Fruit fly (Drosophila melanogaster): ENCODE measurements around the gene Pi4KIIIalpha.

DNA sequence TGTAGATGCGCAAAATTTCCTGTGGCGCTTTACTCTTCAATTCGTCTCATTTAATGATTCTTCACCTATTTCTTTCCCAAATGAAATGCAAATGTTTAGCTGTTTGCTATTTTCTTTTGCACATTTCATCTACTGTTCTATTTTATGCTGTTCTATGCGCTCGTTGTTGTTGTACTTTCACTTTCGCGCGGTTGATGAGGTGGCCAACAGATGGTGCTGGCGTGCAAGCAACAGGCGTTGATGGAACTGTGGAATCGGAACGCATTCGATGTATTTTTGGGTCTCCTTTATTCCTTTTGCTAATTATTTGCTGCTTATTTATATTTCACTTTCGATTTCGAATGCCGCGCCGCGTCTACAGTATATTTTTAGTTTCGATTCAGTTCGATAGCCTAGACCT lies 31.4 kb downstream of the Pi4KIIIalpha start:
- TF ChIP-seq tap (tag; optimal IDR thresholded peaks at IDR 0.05) (no peak), klu (GFP tag; IDR thresholded peaks at IDR 0.05) (no peak), az2 (GFP tag; optimal IDR thresholded peaks at IDR 0.05) (no peak), CG1602 (GFP tag; optimal IDR thresholded peaks at IDR 0.05) (no peak), Hr3 (GFP tag; optimal IDR thresholded peaks at IDR 0.05) (no peak), mam (GFP tag; optimal IDR thresholded peaks at IDR 0.05) (no peak), CG3726 (GFP tag; IDR thresholded peaks at IDR 0.05) (no peak), ATbp (GFP tag; optimal IDR thresholded peaks at IDR 0.05) (no peak), Chrac-16 (GFP tag; optimal IDR thresholded peaks at IDR 0.05) (no peak), CG9932 (GFP tag; IDR thresholded peaks at IDR 0.05) (no peak), oc (tag; optimal IDR thresholded peaks at IDR 0.05) (no peak)
